Worm (Caenorhabditis elegans) whole organism, early embryonic: Measurements from ENCODE around the gene C25H3.11.

Source experiments
- B0310.2 ChIP-seq: sonication (generic microtip); optimal IDR thresholded peaks from 2 replicates; lab custom pipeline; 2016; ENCODE audit warnings: mild to moderate bottlenecking, missing genetic modification characterization, missing compliant biosample characterization
- F13C5.2 ChIP-seq: sonication (generic microtip); optimal IDR thresholded peaks from 2 replicates; lab custom pipeline; 2017; ENCODE audit warnings: mild to moderate bottlenecking, missing genetic modification characterization, inconsistent platforms, missing compliant biosample characterization
- aly-1 ChIP-seq: sonication (generic microtip); optimal IDR thresholded peaks from 2 replicates; lab custom pipeline; 2016; ENCODE audit warnings: missing genetic modification characterization, missing compliant biosample characterization
- ama-1 ChIP-seq: fragments of 150-350 bp; optimal IDR thresholded peaks from 2 replicates; lab custom pipeline; 2014
- ceh-13 ChIP-seq: fragments of 200-800 bp; sonication (Bioruptor generic); optimal IDR thresholded peaks from 2 replicates; lab custom pipeline; 2018; ENCODE audit warnings: mild to moderate bottlenecking, missing genetic modification characterization, missing compliant biosample characterization
- ceh-36 ChIP-seq: sonication (generic microtip); optimal IDR thresholded peaks from 2 replicates; lab custom pipeline; 2016; ENCODE audit warnings: missing genetic modification characterization, inconsistent platforms, missing compliant biosample characterization
- ets-7 ChIP-seq: sonication (generic microtip); optimal IDR thresholded peaks from 2 replicates; lab custom pipeline; 2016; ENCODE audit warnings: missing genotype, missing genetic modification characterization, missing compliant biosample characterization
- flt-1 ChIP-seq: fragments of 200-800 bp; sonication (Bioruptor generic); IDR thresholded peaks from 2 replicates; pipeline ENCODE4 v1.3.6; 2022; ENCODE audit warnings: missing genetic modification characterization, missing compliant biosample characterization
- hmbx-1 ChIP-seq: sonication (generic microtip); optimal IDR thresholded peaks from 2 replicates; lab custom pipeline; 2016; ENCODE audit warnings: mild to moderate bottlenecking, missing genetic modification characterization, missing compliant biosample characterization
- hmg-4 ChIP-seq: fragments of 200-800 bp; sonication (Bioruptor generic); optimal IDR thresholded peaks from 2 replicates; lab custom pipeline; 2018; ENCODE audit warnings: mild to moderate bottlenecking, missing genetic modification characterization, missing compliant biosample characterization
- hnd-1 ChIP-seq: sonication (generic microtip); optimal IDR thresholded peaks from 2 replicates; lab custom pipeline; 2016; ENCODE audit warnings: missing genetic modification characterization, missing compliant biosample characterization
- pes-1 ChIP-seq: fragments of 200-800 bp; sonication (Bioruptor generic); IDR thresholded peaks from 2 replicates; pipeline ENCODE4 v1.3.6; 2022; ENCODE audit warnings: missing genetic modification reagents, missing genetic modification characterization, missing compliant biosample characterization
- scrt-1 ChIP-seq: fragments of 200-800 bp; sonication (Bioruptor generic); IDR thresholded peaks from 2 replicates; pipeline ENCODE4 v1.3.6; 2022; ENCODE audit warnings: missing genetic modification characterization, missing compliant biosample characterization
- sea-1 ChIP-seq: fragments of 200-800 bp; sonication (Bioruptor generic); conservative IDR thresholded peaks from 2 replicates; pipeline ENCODE4 v1.3.6; 2022; ENCODE audit warnings: missing genetic modification characterization, missing compliant biosample characterization
- tbx-11 ChIP-seq: fragments of 200-800 bp; sonication (Bioruptor generic); IDR thresholded peaks from 2 replicates; pipeline ENCODE4 v1.3.6; 2022; ENCODE audit warnings: missing genetic modification characterization, missing compliant biosample characterization
- tbx-37 ChIP-seq: fragments of 200-800 bp; sonication (Bioruptor generic); conservative IDR thresholded peaks from 2 replicates; pipeline ENCODE4 v1.3.6; 2022; ENCODE audit warnings: missing genetic modification reagents, missing genetic modification characterization, missing compliant biosample characterization
- tra-4 ChIP-seq: sonication (generic microtip); optimal IDR thresholded peaks from 2 replicates; lab custom pipeline; 2017; ENCODE audit warnings: missing genetic modification characterization, missing compliant biosample characterization

The C25H3.11 gene

ce11 chrII:5654215-5654614 lies 34.6 kb downstream of the C25H3.11 start, which contains the start of gene F59E12.1:
Gene F59E12.1 (plus strand): TSS chrII:5654515.
- TF ChIP-seq pes-1 (no peak), tbx-37 (GFP tag; lab: Robert Waterston, UW) (no peak), ceh-36 (tag; lab: Kevin White, UChicago) (no peak), ama-1 (lab: Kevin White, UChicago) (no peak), hnd-1 (tag; lab: Kevin White, UChicago) (no peak), scrt-1 (GFP tag; lab: Robert Waterston, UW) (no peak), F13C5.2 (tag; lab: Kevin White, UChicago) (no peak), aly-1 (tag; lab: Kevin White, UChicago) (no peak), ceh-13 (no peak), hmg-4 (no peak), hmbx-1 (tag; lab: Kevin White, UChicago) (no peak), ets-7 (tag; lab: Kevin White, UChicago) (no peak), flt-1 (GFP tag; lab: Robert Waterston, UW) (no peak)

ce11 chrII:5652334-5652733 lies 36.5 kb downstream of the C25H3.11 start, which contains the start of gene bli-2:
Gene bli-2 (minus strand): TSS chrII:5652434.
- TF ChIP-seq ets-7 (tag; lab: Kevin White, UChicago): no peak
- no peak for TF ChIP-seq tbx-37 (GFP tag; lab: Robert Waterston, UW)
- TF ChIP-seq aly-1 (tag; lab: Kevin White, UChicago): no peak
- no peak for TF ChIP-seq pes-1
- TF ChIP-seq hmg-4: no peak
- TF ChIP-seq scrt-1 (GFP tag; lab: Robert Waterston, UW): no peak
- no peak for TF ChIP-seq ceh-36 (tag; lab: Kevin White, UChicago)
- no peak for TF ChIP-seq tra-4 (tag; lab: Kevin White, UChicago)
- no peak for TF ChIP-seq ama-1 (lab: Kevin White, UChicago)
- no peak for TF ChIP-seq F13C5.2 (tag; lab: Kevin White, UChicago)
- TF ChIP-seq ceh-13: no peak

ce11 chrII:5651426-5651825 lies 37.4 kb downstream of the C25H3.11 start:
- TF ChIP-seq pes-1 (no peak), ama-1 (lab: Kevin White, UChicago) (no peak), tbx-37 (GFP tag; lab: Robert Waterston, UW) (no peak), B0310.2 (tag; lab: Kevin White, UChicago) (no peak), aly-1 (tag; lab: Kevin White, UChicago) (peak; percentile 16)

DNA sequence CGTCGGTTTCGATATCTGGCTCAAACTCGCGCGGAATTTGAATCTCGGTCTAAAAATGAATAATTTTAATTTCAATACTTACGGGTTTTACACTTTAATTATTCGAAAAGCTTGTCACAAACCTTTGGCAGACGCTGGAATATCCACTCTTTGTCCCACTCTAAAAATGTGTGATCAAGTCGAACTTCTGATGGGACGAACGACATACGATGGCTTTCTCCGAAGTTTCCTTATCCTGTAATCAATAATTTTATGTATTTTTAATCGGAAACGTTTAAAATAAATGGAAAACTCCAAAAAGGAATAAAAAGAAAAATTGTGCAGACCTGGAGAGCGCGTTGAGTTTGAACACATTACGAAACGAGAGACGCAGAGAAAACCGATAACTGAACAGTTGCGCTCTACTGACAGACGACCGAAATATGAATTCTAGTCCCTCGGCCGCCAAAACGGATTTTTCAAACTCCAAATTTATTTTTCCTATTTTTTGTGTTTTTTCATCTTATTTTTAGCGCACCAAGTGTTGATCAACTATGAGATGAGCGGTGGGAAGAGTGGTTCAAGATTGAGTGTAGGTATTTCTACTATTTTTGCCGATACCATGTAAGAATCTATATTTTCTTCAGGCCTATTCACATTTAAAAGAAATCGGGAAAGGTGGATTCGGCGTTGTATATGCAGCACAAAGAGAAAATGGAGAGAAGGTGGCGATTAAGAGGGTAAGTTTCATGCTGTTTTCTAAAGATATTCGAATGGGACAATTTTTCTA lies 39.4 kb downstream of the C25H3.11 start, which contains the start of the genes sam-4, F59E12.17 and zyg-1:
TSS of gene sam-4 (minus strand) at position 51 of the 769 bp plus-strand sequence.
TSS of gene F59E12.17 (minus strand) at position 235 of the 769 bp plus-strand sequence.
TSS of gene zyg-1 (plus strand) at position 513 of the 769 bp plus-strand sequence.
- TF ChIP-seq tbx-37 (GFP tag; lab: Robert Waterston, UW) (peak; percentile 59), flt-1 (GFP tag; lab: Robert Waterston, UW) (no peak), B0310.2 (tag; lab: Kevin White, UChicago) (no peak), F13C5.2 (tag; lab: Kevin White, UChicago) (peak; percentile 16), pes-1 (peak; percentile 59; the same call in 1 of the 2 replicates)

ce11 chrII:5648272-5648671 lies 40.6 kb downstream of the C25H3.11 start, which contains the start of gene ddl-1:
Gene ddl-1 (minus strand): TSS chrII:5648372.
- TF ChIP-seq hmg-4 (no peak), hnd-1 (tag; lab: Kevin White, UChicago) (no peak), sea-1 (GFP tag; lab: Robert Waterston, UW) (no peak), F13C5.2 (tag; lab: Kevin White, UChicago) (no peak), scrt-1 (GFP tag; lab: Robert Waterston, UW) (no peak), aly-1 (tag; lab: Kevin White, UChicago) (no peak), tra-4 (tag; lab: Kevin White, UChicago) (no peak), pes-1 (no peak), B0310.2 (tag; lab: Kevin White, UChicago) (no peak), tbx-11 (GFP tag; lab: Robert Waterston, UW) (no peak), ceh-13 (no peak), tbx-37 (GFP tag; lab: Robert Waterston, UW) (no peak)

DNA sequence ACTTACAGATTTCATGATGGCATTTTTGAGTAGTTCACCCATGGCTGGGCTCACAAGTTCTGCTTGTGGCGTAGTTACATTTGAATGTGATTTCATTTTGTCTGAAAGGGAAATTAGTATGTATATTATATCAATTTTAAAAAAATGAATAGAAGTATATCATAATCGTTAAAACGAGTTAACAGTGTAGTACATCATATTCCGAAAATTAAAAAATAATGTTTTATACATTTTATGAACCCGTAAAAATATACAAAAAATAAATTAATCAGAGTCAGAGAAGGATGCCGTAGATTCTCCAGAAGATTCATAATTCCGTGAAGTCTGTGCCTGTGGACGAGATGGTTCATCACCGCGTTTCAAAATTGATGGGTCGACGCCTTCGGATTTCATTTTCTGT lies 41.9 kb downstream of the C25H3.11 start, which contains the start of gene F59E12.9:
TSS of gene F59E12.9 (minus strand) at position 101 of the 400 bp plus-strand sequence.
- TF ChIP-seq ama-1 (lab: Kevin White, UChicago) (no peak), tbx-37 (GFP tag; lab: Robert Waterston, UW) (no peak), ceh-36 (tag; lab: Kevin White, UChicago) (no peak), hmbx-1 (tag; lab: Kevin White, UChicago) (no peak), tra-4 (tag; lab: Kevin White, UChicago) (no peak), ets-7 (tag; lab: Kevin White, UChicago) (no peak), sea-1 (GFP tag; lab: Robert Waterston, UW) (no peak), hmg-4 (no peak), tbx-11 (GFP tag; lab: Robert Waterston, UW) (no peak), scrt-1 (GFP tag; lab: Robert Waterston, UW) (no peak), flt-1 (GFP tag; lab: Robert Waterston, UW) (no peak), B0310.2 (tag; lab: Kevin White, UChicago) (no peak), pes-1 (no peak), aly-1 (tag; lab: Kevin White, UChicago) (no peak)

ce11 chrII:5642110-5642509 lies 46.7 kb downstream of the C25H3.11 start:
- TF ChIP-seq F13C5.2 (tag; lab: Kevin White, UChicago) (no peak), pes-1 (no peak), tbx-11 (GFP tag; lab: Robert Waterston, UW) (no peak), flt-1 (GFP tag; lab: Robert Waterston, UW) (no peak), hmbx-1 (tag; lab: Kevin White, UChicago) (no peak), ets-7 (tag; lab: Kevin White, UChicago) (no peak), scrt-1 (GFP tag; lab: Robert Waterston, UW) (no peak), aly-1 (tag; lab: Kevin White, UChicago) (no peak), hmg-4 (no peak), tra-4 (tag; lab: Kevin White, UChicago) (no peak), tbx-37 (GFP tag; lab: Robert Waterston, UW) (no peak), ceh-13 (no peak), sea-1 (GFP tag; lab: Robert Waterston, UW) (no peak), hnd-1 (tag; lab: Kevin White, UChicago) (no peak), B0310.2 (tag; lab: Kevin White, UChicago) (no peak), ceh-36 (tag; lab: Kevin White, UChicago) (no peak), ama-1 (lab: Kevin White, UChicago) (no peak)
